Worm (Caenorhabditis elegans): ENCODE measurements around the gene Y25C1A.7.

ce11 chrII:3076915-3077314, 6.1 kb upstream of the Y25C1A.7 start, which contains the start of gene Y25C1A.8:
- TF ChIP-seq ztf-11 (tag; optimal IDR thresholded peaks at IDR 0.05) (no peak), unc-39 (tag; optimal IDR thresholded peaks at IDR 0.05) (no peak), ces-1 (GFP tag; optimal IDR thresholded peaks at IDR 0.05) (peak; percentile 76), nhr-237 (tag; optimal IDR thresholded peaks at IDR 0.05) (peak; percentile 26), ceh-83 (GFP tag; optimal IDR thresholded peaks at IDR 0.05) (peak; percentile 68), nhr-12 (tag; optimal IDR thresholded peaks at IDR 0.05) (no peak)

Measured in whole organism, mixed stage, embryonic.